Worm (Caenorhabditis elegans): ENCODE measurements around the gene dars-1.

- TF ChIP-seq tab-1 (GFP tag; IDR thresholded peaks at IDR 0.05) = no peak
- TF ChIP-seq cog-1 (tag; optimal IDR thresholded peaks at IDR 0.05) = no peak
These were observed 34.2 kb upstream of the dars-1 start, which contains the start of gene trpp-3 for ce11 chrIII:9525252-9525651.

Measured in whole organism, midembryonic.